Worm (Caenorhabditis elegans): ENCODE data around the gene C44C10.3.

The C44C10.3 gene

ce11 chrX:11658331-11658730, 44.0 kb upstream of the C44C10.3 start, which contains the start of gene T04F8.3:
T04F8.3 (plus strand) TSS chrX:11658631.
- TF ChIP-seq ztf-4 (tag; optimal IDR thresholded peaks at IDR 0.05): no peak
- no peak for TF ChIP-seq nhr-6 (tag; optimal IDR thresholded peaks at IDR 0.05)
- no peak for TF ChIP-seq lin-13 (GFP tag; optimal IDR thresholded peaks at IDR 0.05)
- no peak for TF ChIP-seq gmeb-1 (tag; optimal IDR thresholded peaks at IDR 0.05)
- TF ChIP-seq mab-5 (tag; optimal IDR thresholded peaks at IDR 0.05): no peak
- TF ChIP-seq egl-27 (tag; optimal IDR thresholded peaks at IDR 0.05): no peak
- no peak for TF ChIP-seq alr-1 (tag; optimal IDR thresholded peaks at IDR 0.05)
- no peak for TF ChIP-seq unc-55 (GFP tag; optimal IDR thresholded peaks at IDR 0.05)
- no peak for TF ChIP-seq ZK546.5 (tag; optimal IDR thresholded peaks at IDR 0.05)
- no peak for TF ChIP-seq nhr-10 (tag; optimal IDR thresholded peaks at IDR 0.05)
- no peak for TF ChIP-seq ztf-11 (tag; optimal IDR thresholded peaks at IDR 0.05)
- TF ChIP-seq sma-9 (GFP tag; optimal IDR thresholded peaks at IDR 0.05): no peak
- TF ChIP-seq sma-9 (tag; optimal IDR thresholded peaks at IDR 0.05): no peak
- TF ChIP-seq ceh-16 (tag; optimal IDR thresholded peaks at IDR 0.05): no peak
- TF ChIP-seq skn-1 (tag; optimal IDR thresholded peaks at IDR 0.05): no peak
- TF ChIP-seq crh-2 (tag; optimal IDR thresholded peaks at IDR 0.05): no peak
- TF ChIP-seq nhr-12 (tag; optimal IDR thresholded peaks at IDR 0.05): no peak
- TF ChIP-seq nhr-11 (tag; optimal IDR thresholded peaks at IDR 0.05): no peak
- no peak for TF ChIP-seq snpc-4 (tag; optimal IDR thresholded peaks at IDR 0.05)

ce11 chrX:11661625-11662024, 40.7 kb upstream of the C44C10.3 start, which contains the start of gene sfxn-1.5:
sfxn-1.5 (minus strand) TSS chrX:11661660.
- TF ChIP-seq blmp-1 (tag; optimal IDR thresholded peaks at IDR 0.05; ENCODE audit: insufficient read depth): no peak
- no peak for TF ChIP-seq ztf-11 (tag; optimal IDR thresholded peaks at IDR 0.05)
- no peak for TF ChIP-seq unc-62 (GFP tag; optimal IDR thresholded peaks at IDR 0.05)
- peak; percentile 1 for TF ChIP-seq egl-27 (tag; optimal IDR thresholded peaks at IDR 0.05)
- peak; percentile 95 for TF ChIP-seq fos-1 (tag; optimal IDR thresholded peaks at IDR 0.05)
- no peak for TF ChIP-seq nhr-6 (tag; optimal IDR thresholded peaks at IDR 0.05)
- TF ChIP-seq C34F6.9 (tag; optimal IDR thresholded peaks at IDR 0.05): no peak
- TF ChIP-seq ceh-82 (tag; optimal IDR thresholded peaks at IDR 0.05): no peak
- no peak for TF ChIP-seq nhr-11 (tag; optimal IDR thresholded peaks at IDR 0.05)
- TF ChIP-seq ama-1 (optimal IDR thresholded peaks at IDR 0.05): no peak
- TF ChIP-seq skn-1 (tag; optimal IDR thresholded peaks at IDR 0.05): no peak
- no peak for TF ChIP-seq zag-1 (tag; optimal IDR thresholded peaks at IDR 0.05)
- peak; percentile 67 for TF ChIP-seq F13H6.1 (tag; optimal IDR thresholded peaks at IDR 0.05)
- peak; percentile 94 for TF ChIP-seq sma-9 (GFP tag; optimal IDR thresholded peaks at IDR 0.05)
- TF ChIP-seq sma-9 (tag; optimal IDR thresholded peaks at IDR 0.05): no peak
- TF ChIP-seq sma-3 (GFP tag; optimal IDR thresholded peaks at IDR 0.05): peak; percentile 44
- no peak for TF ChIP-seq ztf-4 (tag; optimal IDR thresholded peaks at IDR 0.05)
- TF ChIP-seq crh-2 (tag; optimal IDR thresholded peaks at IDR 0.05): peak; percentile 79
- no peak for TF ChIP-seq lin-39 (tag; optimal IDR thresholded peaks at IDR 0.05)
- TF ChIP-seq nhr-237 (tag; optimal IDR thresholded peaks at IDR 0.05): no peak
- TF ChIP-seq ZK546.5 (tag; optimal IDR thresholded peaks at IDR 0.05): no peak
- no peak for TF ChIP-seq aly-2 (tag; optimal IDR thresholded peaks at IDR 0.05)
- TF ChIP-seq ztf-1 (GFP tag; conservative IDR thresholded peaks at IDR 0.05): no peak
- no peak for TF ChIP-seq peb-1 (tag; optimal IDR thresholded peaks at IDR 0.05)
- no peak for TF ChIP-seq elt-3 (tag; optimal IDR thresholded peaks at IDR 0.05)
- TF ChIP-seq unc-55 (GFP tag; optimal IDR thresholded peaks at IDR 0.05): no peak
- no peak for TF ChIP-seq lin-11 (tag; optimal IDR thresholded peaks at IDR 0.05)
- TF ChIP-seq nhr-25 (tag; optimal IDR thresholded peaks at IDR 0.05): no peak
- no peak for TF ChIP-seq nhr-10 (tag; optimal IDR thresholded peaks at IDR 0.05)
- no peak for TF ChIP-seq R02D3.7 (tag; optimal IDR thresholded peaks at IDR 0.05)
- peak; percentile 21 for TF ChIP-seq lin-13 (GFP tag; optimal IDR thresholded peaks at IDR 0.05)
- TF ChIP-seq nhr-23 (tag; optimal IDR thresholded peaks at IDR 0.05): no peak
- no peak for TF ChIP-seq sem-4 (tag; optimal IDR thresholded peaks at IDR 0.05)
- no peak for TF ChIP-seq ceh-16 (tag; optimal IDR thresholded peaks at IDR 0.05)
- no peak for TF ChIP-seq nhr-12 (tag; optimal IDR thresholded peaks at IDR 0.05)
- TF ChIP-seq Y55F3AM.14 (GFP tag; optimal IDR thresholded peaks at IDR 0.05): no peak
- peak; percentile 25 for TF ChIP-seq gmeb-1 (tag; optimal IDR thresholded peaks at IDR 0.05)
- TF ChIP-seq nhr-129 (tag; optimal IDR thresholded peaks at IDR 0.05): peak; percentile 95
- no peak for TF ChIP-seq snpc-4 (tag; optimal IDR thresholded peaks at IDR 0.05)
- TF ChIP-seq mab-5 (tag; optimal IDR thresholded peaks at IDR 0.05): no peak
- no peak for TF ChIP-seq unc-39 (tag; optimal IDR thresholded peaks at IDR 0.05)
- no peak for TF ChIP-seq mbf-1 (tag; optimal IDR thresholded peaks at IDR 0.05)
- no peak for TF ChIP-seq nhr-21 (tag; optimal IDR thresholded peaks at IDR 0.05)
- TF ChIP-seq lsy-2 (tag; optimal IDR thresholded peaks at IDR 0.05): no peak
- no peak for TF ChIP-seq elt-1 (tag; optimal IDR thresholded peaks at IDR 0.05)
- TF ChIP-seq mdl-1 (tag; optimal IDR thresholded peaks at IDR 0.05): peak in 1 of 2 experiments; percentile 77
- no peak for TF ChIP-seq dmd-4 (tag; optimal IDR thresholded peaks at IDR 0.05)
- no peak for TF ChIP-seq nhr-77 (tag; optimal IDR thresholded peaks at IDR 0.05)
- no peak for TF ChIP-seq alr-1 (tag; optimal IDR thresholded peaks at IDR 0.05)

Measured in whole organism, L2 larva.